Worm (Caenorhabditis elegans) whole organism, L2 larva: ENCODE data around the gene nhr-185.

Source experiments
- aly-2 ChIP-seq: fragments of 150-350 bp; optimal IDR thresholded peaks from 2 replicates; lab custom pipeline; 2014; ENCODE audit warnings: missing biosample characterization, missing genetic modification characterization
- ceh-16 ChIP-seq: fragments of 150-350 bp; optimal IDR thresholded peaks from 2 replicates; lab custom pipeline; 2014; ENCODE audit warnings: missing biosample characterization, missing genetic modification characterization
- elt-1 ChIP-seq: fragments of 150-350 bp; optimal IDR thresholded peaks from 2 replicates; lab custom pipeline; 2014; ENCODE audit warnings: missing biosample characterization, missing genetic modification characterization
- mdl-1 ChIP-seq, 2 experiments: fragments of 150-350 bp in 1 of 2; sonication (generic microtip) in 1 of 2; optimal IDR thresholded peaks; 2 replicates each; lab custom pipeline; 2017; ENCODE audit warnings: missing biosample characterization in 2 of 2, missing genetic modification characterization in 2 of 2
- nhr-11 ChIP-seq: fragments of 150-350 bp; optimal IDR thresholded peaks from 2 replicates; lab custom pipeline; 2014; ENCODE audit warnings: missing biosample characterization, missing genetic modification characterization
- nhr-23 ChIP-seq: fragments of 150-350 bp; optimal IDR thresholded peaks from 2 replicates; lab custom pipeline; 2014; ENCODE audit warnings: missing biosample characterization, missing genetic modification reagents, missing genetic modification characterization
- nhr-237 ChIP-seq: fragments of 150-350 bp; optimal IDR thresholded peaks from 2 replicates; lab custom pipeline; 2014; ENCODE audit warnings: missing biosample characterization, missing genetic modification characterization
- peb-1 ChIP-seq: fragments of 150-350 bp; optimal IDR thresholded peaks from 2 replicates; lab custom pipeline; 2014; ENCODE audit warnings: missing biosample characterization, missing genetic modification characterization
- skn-1 ChIP-seq: sonication (generic microtip); optimal IDR thresholded peaks from 2 replicates; lab custom pipeline; 2017; ENCODE audit warnings: missing biosample characterization, missing genetic modification characterization
- snpc-4 ChIP-seq: fragments of 150-350 bp; optimal IDR thresholded peaks from 2 replicates; lab custom pipeline; 2014; ENCODE audit warnings: missing biosample characterization, missing genetic modification characterization
- unc-39 ChIP-seq: fragments of 150-350 bp; optimal IDR thresholded peaks from 2 replicates; lab custom pipeline; 2014; ENCODE audit warnings: missing biosample characterization, missing genetic modification characterization
- unc-55 ChIP-seq: fragments of 150-350 bp; sonication (generic microtip); optimal IDR thresholded peaks from 3 replicates; lab custom pipeline; 2014; ENCODE audit warnings: missing biosample characterization, missing genetic modification reagents, missing genetic modification characterization
- unc-62 ChIP-seq: fragments of 150-350 bp; optimal IDR thresholded peaks from 2 replicates; lab custom pipeline; 2014; ENCODE audit warnings: missing biosample characterization, missing genetic modification reagents, missing genetic modification characterization
- ztf-11 ChIP-seq: sonication (generic microtip); optimal IDR thresholded peaks from 2 replicates; lab custom pipeline; 2017; ENCODE audit warnings: missing biosample characterization, missing genetic modification characterization

ce11 chrV:3801787-3802417 lies 45.3 kb downstream of the nhr-185 start:
- TF ChIP-seq snpc-4 (tag; lab: Kevin White, UChicago), result no peak
- TF ChIP-seq skn-1 (tag; lab: Kevin White, UChicago), result no peak
- no peak for TF ChIP-seq nhr-237
- TF ChIP-seq unc-55 (GFP tag; lab: Kevin White, UChicago), result no peak
- no peak for TF ChIP-seq ceh-16
- TF ChIP-seq mdl-1 (tag; optimal IDR thresholded peaks at IDR 0.05; lab: Kevin White, UChicago), result no peak
- no peak for TF ChIP-seq ztf-11
- TF ChIP-seq nhr-11 (tag; lab: Kevin White, UChicago), result no peak
- TF ChIP-seq nhr-23 (tag; lab: Kevin White, UChicago), result no peak
- TF ChIP-seq aly-2 (tag; lab: Kevin White, UChicago), result no peak
- TF ChIP-seq unc-39 (tag; lab: Kevin White, UChicago), result no peak
- no peak for TF ChIP-seq elt-1 (tag; lab: Kevin White, UChicago)
- TF ChIP-seq peb-1 (tag; lab: Kevin White, UChicago), result no peak
- no peak for TF ChIP-seq unc-62 (GFP tag; lab: Kevin White, UChicago)
